Fruit fly (Drosophila melanogaster) S2 (cell line): ENCODE measurements around the gene tst.

ENCODE experiments used
- CG8478 ChIP-seq: fragments of >200 bp; optimal IDR thresholded peaks from 2 replicates; lab custom pipeline; 2018
- CTCF ChIP-seq, 2 experiments: fragments of >200 bp; optimal IDR thresholded peaks; 2 replicates each; lab custom pipeline; 2018

The tst gene

DNA sequence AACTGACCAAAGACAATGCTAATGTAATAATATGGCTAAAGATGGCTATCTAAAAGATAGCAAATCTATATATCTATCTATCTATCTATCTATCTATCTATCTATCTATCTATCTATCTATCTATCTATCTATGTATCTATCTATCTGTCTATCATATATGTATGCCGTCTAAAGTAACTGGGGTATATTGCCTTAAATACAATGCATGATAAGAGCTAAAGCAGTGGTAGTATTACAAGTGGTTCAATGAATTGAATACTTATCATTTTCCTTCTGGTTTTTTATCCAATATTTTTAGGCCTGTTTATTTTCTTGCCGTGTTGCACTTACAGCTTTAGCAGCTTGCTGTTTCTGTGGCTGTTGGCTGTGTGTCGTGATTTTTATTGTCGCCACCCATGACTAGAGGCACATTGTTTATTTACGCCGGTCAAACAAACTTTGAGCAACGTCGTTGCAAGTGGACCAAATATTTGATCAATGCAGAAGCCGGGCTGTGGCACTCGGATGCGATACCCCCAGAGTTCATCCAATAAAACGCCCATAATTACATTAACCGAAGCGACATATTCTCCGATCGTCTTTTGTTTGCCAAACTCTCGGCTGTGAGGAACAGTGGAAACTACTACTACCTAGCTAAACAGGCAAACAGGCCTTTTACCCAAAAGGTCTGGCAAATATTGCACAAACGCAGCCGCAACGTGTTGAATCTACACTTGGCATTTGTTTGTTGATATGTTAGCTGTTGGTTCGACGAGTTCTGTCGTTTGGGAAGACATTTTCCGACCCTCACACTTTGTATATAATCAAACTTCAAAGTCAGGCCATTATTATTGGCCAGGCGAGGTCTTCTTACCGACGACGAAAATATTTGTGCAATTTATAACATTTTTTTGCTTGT lies 34.7 kb downstream of the tst start:
- TF ChIP-seq CG8478 (lab: Kevin White, UChicago): no peak
- TF ChIP-seq CTCF (optimal IDR thresholded peaks at IDR 0.05; lab: Kevin White, UChicago): no peak

DNA sequence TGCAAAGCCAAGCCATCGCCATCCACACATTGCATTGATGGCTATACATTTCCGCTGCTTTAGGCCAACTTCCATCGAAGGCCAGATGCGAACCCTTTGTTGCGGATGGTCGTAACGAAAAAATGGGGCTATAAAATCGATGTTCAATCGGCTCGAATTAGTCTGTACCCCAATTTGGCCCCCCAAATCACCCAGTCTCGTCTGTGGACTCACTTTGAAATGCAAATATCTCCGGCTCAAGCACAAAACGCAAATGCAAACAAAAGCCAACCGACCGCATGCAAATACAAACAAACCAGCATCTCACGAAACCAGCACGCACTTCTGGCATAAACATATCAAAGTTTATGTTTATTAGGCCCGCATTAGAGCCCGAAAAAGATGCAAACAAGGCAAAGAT lies 36.3 kb downstream of the tst start:
- TF ChIP-seq CTCF (optimal IDR thresholded peaks at IDR 0.05; lab: Kevin White, UChicago): no peak

DNA sequence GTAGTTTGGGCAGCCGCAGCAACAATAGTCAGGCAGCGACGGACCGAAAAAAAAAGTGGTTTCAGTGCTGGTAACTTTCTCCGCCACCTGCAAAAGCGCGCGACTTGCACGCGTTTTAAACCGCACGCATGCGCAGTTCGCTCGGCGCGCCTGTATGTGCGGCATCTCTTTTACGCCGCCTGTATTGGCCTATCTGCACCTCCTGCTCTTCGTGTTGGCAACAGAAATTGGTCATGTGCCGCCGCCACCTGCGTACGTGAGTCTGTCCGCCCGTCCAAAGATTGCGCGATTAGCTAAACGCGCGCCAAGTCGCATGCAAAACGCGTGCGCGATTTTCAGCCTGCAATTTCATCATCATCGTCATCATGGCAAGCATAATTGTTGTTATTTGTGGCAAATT lies 37.0 kb downstream of the tst start:
- TF ChIP-seq CG8478 (lab: Kevin White, UChicago) (no peak), CTCF (optimal IDR thresholded peaks at IDR 0.05; lab: Kevin White, UChicago) (no peak)

DNA sequence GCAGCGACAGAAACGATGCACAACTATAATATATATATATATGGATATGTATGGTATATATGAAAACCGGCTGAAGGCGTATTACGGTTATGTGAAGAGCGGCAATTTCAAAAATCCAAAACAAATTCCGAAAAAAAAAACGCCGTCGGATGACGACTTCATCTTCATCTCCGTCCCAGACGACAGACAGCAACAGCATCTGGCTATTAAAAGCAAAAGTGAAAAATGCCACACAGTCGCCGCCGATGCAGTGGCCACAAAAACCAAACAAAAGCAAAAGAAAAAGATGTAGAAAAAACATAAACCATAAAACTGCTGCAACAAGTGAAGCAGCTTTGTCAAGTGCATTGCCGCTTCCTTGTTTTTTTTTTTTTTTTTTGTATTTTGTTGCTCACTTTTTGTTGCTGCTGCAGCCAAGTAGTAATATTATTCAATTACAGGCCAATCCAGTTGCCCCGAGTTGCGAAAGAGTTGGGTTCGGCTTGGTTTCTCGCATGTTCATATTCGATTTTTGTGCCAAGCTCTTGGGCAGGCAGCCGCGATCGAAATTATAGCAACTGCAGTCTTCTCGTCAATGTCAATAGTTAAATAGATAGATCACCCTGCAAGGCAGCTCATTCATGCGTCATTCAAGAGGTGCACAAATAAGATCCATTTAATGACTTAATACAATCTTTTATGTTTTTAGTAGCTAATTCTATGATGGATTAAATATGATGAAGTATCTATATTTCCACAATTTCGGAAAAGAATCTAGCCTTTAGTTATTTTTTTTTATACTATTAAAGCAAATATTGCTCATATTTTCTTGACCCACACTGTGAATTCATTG lies 37.9 kb downstream of the tst start:
- TF ChIP-seq CG8478 (lab: Kevin White, UChicago) (no peak), CTCF (optimal IDR thresholded peaks at IDR 0.05; lab: Kevin White, UChicago) (no peak)

DNA sequence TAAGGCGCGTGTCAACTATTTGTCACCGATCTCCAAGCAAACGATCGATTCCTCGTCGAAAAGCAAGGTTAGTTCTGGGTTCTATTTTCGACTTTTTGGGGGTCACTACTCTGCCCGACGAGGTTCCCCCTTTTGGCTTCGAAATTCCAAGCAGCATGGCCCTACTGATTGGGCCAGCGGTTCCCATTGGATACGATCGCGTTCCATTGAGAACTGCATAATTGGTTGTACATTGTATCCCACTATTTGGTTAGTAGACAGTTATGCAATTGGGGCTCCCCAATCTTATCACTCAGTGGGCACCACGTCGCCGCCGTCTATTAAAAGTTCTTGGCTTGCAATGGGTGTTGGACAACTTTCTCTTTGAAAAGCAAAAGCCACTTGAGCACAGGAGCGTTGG lies 38.9 kb downstream of the tst start:
- TF ChIP-seq CG8478 (lab: Kevin White, UChicago) (no peak), CTCF (optimal IDR thresholded peaks at IDR 0.05; lab: Kevin White, UChicago) (no peak)

DNA sequence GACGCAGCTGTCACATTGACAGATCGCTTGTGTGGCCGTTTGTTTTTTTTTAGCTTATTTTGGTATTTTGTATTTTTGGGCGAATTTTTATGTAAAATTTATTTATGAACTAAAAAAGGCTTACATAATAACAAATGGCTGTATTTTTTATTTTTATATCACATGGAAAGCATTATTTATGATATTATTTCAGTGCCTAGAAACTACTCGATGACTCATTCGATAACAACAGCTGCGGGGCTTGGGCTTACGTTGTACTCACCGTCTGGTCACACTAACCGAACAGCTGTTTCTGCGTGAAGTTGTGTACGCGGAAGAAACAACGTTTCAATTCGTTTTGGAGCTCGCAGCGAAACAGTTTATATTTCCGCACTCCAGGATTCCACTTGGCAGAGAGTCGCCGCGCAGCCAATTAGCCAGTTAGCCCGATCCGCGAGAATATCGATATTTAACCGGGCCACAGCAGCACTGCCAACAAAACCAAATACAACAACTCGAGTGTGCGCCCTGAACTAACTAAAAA lies 39.6 kb downstream of the tst start, which contains the start of the genes Hmgcr and Rpn9:
Hmgcr (plus strand) TSS at position 335 of the 523 bp plus-strand sequence.
Rpn9 (minus strand) TSS at position 473 of the 523 bp plus-strand sequence.
- no peak for TF ChIP-seq CTCF (optimal IDR thresholded peaks at IDR 0.05; lab: Kevin White, UChicago)
- no peak for TF ChIP-seq CG8478 (lab: Kevin White, UChicago)

DNA sequence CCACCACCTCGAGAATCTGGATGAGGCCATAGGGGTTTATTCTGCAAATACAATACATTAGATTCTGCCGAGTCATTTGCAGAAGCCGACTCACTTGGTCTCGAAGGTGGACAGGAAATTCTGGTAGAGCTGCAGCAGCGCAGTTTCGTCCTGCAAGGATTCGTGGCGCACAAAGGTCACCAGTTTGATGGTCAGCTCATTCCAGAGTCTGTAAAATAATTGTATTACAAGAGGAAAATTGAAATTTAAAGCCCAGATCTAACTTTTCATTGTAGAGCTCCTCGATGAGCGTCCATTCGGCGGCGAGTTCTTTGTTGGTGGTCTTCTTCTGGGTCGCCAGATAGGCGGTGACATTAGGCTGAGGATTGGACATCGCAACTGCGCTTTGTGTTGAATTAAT lies 40.1 kb downstream of the tst start:
- no peak for TF ChIP-seq CTCF (optimal IDR thresholded peaks at IDR 0.05; lab: Kevin White, UChicago)
- no peak for TF ChIP-seq CG8478 (lab: Kevin White, UChicago)

DNA sequence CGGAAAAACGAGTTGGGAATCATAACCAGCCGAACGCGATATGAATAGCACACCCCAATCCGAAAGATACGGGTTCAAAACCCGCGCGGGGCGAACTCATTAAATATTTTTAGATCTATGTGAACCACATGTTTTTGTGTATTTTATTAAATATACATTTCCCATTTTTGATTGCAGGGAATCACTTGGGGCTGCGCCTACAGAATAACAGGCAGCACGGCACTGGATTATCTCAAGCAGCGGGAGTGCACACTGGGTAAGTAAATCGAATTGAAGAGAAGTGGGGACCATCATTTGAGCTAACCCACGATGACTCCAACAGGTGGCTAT lies 42.2 kb downstream of the tst start:
- TF ChIP-seq CG8478 (lab: Kevin White, UChicago): no peak
- no peak for TF ChIP-seq CTCF (optimal IDR thresholded peaks at IDR 0.05; lab: Kevin White, UChicago)

DNA sequence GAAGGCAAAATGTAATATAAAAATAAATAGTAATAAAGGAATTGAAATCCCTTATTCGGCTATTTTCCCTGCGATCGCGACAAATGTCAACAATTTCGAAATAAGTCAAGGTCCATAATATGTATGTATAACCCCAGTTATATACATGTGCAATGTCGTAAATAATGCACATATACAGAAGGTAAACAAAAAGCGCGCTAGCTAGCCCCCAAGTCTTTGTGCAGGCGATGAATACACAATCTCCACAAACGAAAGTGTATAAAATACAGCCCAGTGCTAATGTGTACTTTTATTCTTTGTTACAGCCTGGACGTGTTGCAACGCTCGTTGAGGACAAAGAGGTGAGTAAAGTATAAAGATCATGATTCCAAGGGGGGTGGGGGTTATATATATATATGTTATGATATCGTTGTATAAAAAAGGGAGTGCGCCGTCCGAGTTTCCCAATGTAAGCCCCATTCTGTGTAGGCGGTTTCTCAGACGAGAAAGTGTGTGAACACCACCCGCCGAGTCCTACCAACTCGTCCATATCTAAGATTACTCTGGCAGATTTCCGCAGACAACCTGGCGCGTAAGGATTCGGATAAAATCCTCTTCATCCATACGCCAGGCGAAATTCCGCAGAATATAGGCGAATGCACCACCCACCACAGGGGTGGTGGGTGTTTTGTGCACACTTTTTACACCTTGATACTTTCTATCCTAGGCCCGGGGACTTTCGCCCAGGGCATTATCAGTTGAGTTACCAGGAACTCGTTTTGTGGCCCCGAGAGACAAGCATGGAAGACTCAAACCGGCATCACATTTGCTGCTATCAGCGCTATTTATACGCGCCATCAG lies 42.8 kb downstream of the tst start:
- TF ChIP-seq CTCF (optimal IDR thresholded peaks at IDR 0.05; lab: Kevin White, UChicago) (no peak), CG8478 (lab: Kevin White, UChicago) (no peak)

DNA sequence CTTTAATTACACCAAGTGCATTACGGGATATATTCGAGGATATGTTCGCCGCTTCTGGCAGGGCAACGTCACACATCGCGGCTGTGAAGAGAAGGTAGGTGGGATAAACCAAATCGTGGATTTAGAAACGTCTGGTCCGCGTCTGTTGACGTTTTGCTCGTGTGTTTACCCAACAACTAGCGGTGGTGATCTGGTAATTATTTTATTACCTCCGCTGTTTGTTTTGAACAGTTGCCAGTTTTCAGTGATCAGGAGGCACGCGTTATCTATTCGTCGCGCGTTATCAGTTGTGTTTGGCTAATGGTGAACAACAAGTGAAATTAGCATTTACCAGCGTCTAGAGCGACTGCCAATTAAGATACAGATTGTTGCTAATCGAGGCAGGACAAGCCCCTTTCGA lies 43.6 kb downstream of the tst start:
- no peak for TF ChIP-seq CTCF (optimal IDR thresholded peaks at IDR 0.05; lab: Kevin White, UChicago)
- TF ChIP-seq CG8478 (lab: Kevin White, UChicago): no peak

DNA sequence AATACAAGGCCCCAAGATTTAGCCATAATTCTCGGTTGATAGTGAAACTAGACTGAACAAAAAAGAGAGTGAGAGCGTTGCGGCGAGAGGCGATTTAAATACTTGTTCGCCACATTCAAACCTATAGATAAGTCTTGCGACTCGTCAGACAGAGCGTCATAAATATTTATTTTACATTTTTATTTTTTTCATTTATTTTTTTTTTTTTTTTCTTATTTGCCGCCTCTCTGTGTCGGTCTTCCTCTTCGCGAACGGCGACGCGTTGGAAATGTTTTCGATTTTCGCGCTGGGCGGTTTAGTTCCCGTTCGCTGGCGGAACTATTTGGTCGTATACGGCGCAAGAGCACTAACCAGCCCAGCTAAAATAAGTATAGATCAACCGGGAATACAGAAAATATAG lies 44.6 kb downstream of the tst start:
- no peak for TF ChIP-seq CTCF (optimal IDR thresholded peaks at IDR 0.05; lab: Kevin White, UChicago)
- TF ChIP-seq CG8478 (lab: Kevin White, UChicago): no peak

DNA sequence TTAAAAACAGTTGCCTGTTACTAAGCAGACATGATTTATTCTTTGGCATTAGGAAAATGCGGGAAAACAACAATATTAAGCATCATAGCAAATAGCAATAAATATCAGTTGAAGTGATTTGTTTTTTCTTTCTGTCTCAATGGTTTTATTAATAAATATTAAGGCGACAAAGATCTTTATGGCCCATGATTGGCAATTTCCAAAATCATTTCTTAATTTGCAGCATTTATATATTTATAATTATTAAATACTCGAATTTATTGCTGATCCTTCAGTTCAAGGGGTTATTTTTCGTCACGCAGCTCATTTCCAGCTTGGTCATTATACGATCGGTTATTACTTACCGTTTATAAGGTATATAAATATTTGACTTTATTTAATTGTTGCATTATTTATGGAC lies 45.0 kb downstream of the tst start:
- no peak for TF ChIP-seq CG8478 (lab: Kevin White, UChicago)
- TF ChIP-seq CTCF (optimal IDR thresholded peaks at IDR 0.05; lab: Kevin White, UChicago): no peak

DNA sequence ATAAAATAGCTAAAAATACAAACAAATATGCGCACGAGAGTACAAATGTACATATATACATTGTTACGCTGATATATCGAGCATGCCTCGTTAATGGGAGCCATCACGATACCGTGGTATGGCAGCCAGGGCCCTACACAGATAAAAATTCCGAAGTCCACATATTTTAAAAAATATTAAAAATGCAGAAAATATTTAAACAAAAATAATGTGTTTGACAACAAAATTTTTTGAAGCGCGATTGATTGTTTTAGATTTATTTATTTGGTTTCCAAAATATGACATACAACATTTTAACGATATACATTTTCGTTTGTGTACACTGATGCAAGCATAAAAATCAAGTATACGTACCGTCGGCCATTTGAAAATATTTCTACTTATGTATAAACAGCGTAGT lies 45.9 kb downstream of the tst start:
- no peak for TF ChIP-seq CG8478 (lab: Kevin White, UChicago)
- no peak for TF ChIP-seq CTCF (optimal IDR thresholded peaks at IDR 0.05; lab: Kevin White, UChicago)

DNA sequence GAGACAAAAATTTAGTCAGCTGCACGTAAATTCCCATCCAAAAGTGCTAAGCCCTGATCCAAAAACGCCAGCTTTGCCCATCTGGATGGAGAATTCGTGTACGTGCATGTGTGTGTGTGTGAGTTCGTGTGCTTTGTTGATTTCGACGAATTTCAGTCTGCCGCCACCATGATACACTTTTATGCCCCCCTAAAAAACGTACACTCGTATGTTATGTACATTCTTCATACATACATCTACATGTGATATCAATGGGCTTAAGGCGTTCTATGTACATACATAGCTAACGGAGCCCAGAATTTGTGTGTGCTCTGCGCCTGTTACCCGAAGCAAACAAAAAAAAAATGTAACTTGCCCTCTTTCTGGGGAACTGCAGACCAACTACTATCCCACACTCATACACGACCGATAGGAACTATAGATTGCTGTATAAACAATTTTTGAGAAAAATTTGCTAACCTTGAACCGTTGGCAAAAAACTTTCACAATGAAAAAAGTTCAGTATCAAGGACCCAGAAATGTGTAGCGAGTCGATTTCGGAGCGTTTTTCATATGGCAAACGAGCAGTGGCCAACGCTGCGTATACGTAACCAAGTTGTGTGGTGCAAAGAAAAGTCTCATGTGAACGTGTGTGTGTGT lies 46.8 kb downstream of the tst start:
- no peak for TF ChIP-seq CTCF (optimal IDR thresholded peaks at IDR 0.05; lab: Kevin White, UChicago)
- no peak for TF ChIP-seq CG8478 (lab: Kevin White, UChicago)
